Worm (Caenorhabditis elegans): ENCODE results near the gene Y57E12AL.1.
"Not testable (repeated sequence)": the region's sequence is repeated elsewhere in the genome, so short reads cannot be mapped to it uniquely, and the experiment has no call there.

The Y57E12AL.1 gene

DNA sequence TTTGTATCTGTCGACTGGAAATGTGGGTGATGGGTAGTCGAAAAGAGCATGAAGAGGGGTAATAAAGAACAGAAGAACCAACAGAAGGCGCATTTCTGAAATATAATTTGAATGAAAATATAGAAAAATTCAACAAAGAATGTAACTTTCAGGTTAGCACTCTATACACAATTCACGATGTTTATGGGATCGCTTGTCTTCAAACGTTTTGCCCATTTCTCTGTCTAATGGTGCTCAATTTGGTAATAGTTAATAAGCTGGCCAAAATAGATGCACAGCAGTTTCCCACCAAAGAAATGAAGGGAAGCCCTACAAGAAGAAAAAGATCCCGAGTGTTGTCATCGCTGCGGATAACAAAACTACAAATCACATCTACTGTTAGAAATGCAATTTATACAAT is 12.8 kb upstream of the Y57E12AL.1 start, which contains the start of gene F20A1.8:
TSS of gene F20A1.8 (minus strand) at position 101 of the 400 bp plus-strand sequence.
- TF ChIP-seq lin-14 (GFP tag; optimal IDR thresholded peaks at IDR 0.05): no peak
- TF ChIP-seq sptf-1 (tag; optimal IDR thresholded peaks at IDR 0.05): no peak
- no peak for TF ChIP-seq aly-2 (tag; optimal IDR thresholded peaks at IDR 0.05)
- no peak for TF ChIP-seq jun-1 (tag; optimal IDR thresholded peaks at IDR 0.05)
- no peak for TF ChIP-seq ets-5 (GFP tag; IDR thresholded peaks at IDR 0.05)
- no peak for TF ChIP-seq mdl-1 (tag; optimal IDR thresholded peaks at IDR 0.05)
- TF ChIP-seq unc-86 (tag; optimal IDR thresholded peaks at IDR 0.05): no peak
- TF ChIP-seq hlh-4 (tag; optimal IDR thresholded peaks at IDR 0.05): no peak
- TF ChIP-seq vab-15 (tag; optimal IDR thresholded peaks at IDR 0.05): no peak
- no peak for TF ChIP-seq mab-9 (GFP tag; IDR thresholded peaks at IDR 0.05)
- no peak for TF ChIP-seq mep-1 (tag; optimal IDR thresholded peaks at IDR 0.05)
- TF ChIP-seq egl-27 (tag; optimal IDR thresholded peaks at IDR 0.05): no peak

DNA sequence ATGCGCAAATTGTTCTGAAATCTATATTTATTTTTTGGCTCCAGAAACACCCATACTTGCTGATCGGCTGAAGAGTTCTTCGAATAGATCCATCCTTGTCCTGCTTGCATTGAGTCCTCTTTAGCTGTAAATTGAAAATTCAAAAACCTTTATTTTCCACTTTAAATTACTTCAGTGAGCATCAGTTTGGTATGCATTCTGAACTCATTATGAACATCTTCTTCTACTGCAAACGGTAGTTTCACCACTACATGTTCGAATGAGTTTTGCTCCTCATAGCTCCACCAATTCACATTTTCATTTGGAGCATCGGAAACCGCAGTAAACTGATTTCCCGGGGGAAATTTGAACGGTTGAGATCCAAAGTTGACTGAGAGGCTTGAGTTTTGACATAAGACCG is 10.2 kb upstream of the Y57E12AL.1 start:
- TF ChIP-seq alr-1 (tag; optimal IDR thresholded peaks at IDR 0.05; ENCODE audit: borderline replicate concordance): no peak
- TF ChIP-seq zip-4 (GFP tag; optimal IDR thresholded peaks at IDR 0.05): no peak
- TF ChIP-seq ztf-11 (tag; optimal IDR thresholded peaks at IDR 0.05): no peak
- TF ChIP-seq unc-30 (tag; optimal IDR thresholded peaks at IDR 0.05): no peak
- TF ChIP-seq nhr-237 (tag; optimal IDR thresholded peaks at IDR 0.05): no peak
- no peak for TF ChIP-seq nhr-77 (tag; optimal IDR thresholded peaks at IDR 0.05)
- TF ChIP-seq unc-98 (GFP tag; IDR thresholded peaks at IDR 0.05): no peak
- no peak for TF ChIP-seq ets-5 (GFP tag; IDR thresholded peaks at IDR 0.05)
- TF ChIP-seq dpl-1 (GFP tag; optimal IDR thresholded peaks at IDR 0.05): no peak
- TF ChIP-seq ceh-88 (GFP tag; IDR thresholded peaks at IDR 0.05): no peak
- no peak for TF ChIP-seq hpl-2 (GFP tag; optimal IDR thresholded peaks at IDR 0.05)
- TF ChIP-seq lsy-2 (tag; optimal IDR thresholded peaks at IDR 0.05): no peak

DNA sequence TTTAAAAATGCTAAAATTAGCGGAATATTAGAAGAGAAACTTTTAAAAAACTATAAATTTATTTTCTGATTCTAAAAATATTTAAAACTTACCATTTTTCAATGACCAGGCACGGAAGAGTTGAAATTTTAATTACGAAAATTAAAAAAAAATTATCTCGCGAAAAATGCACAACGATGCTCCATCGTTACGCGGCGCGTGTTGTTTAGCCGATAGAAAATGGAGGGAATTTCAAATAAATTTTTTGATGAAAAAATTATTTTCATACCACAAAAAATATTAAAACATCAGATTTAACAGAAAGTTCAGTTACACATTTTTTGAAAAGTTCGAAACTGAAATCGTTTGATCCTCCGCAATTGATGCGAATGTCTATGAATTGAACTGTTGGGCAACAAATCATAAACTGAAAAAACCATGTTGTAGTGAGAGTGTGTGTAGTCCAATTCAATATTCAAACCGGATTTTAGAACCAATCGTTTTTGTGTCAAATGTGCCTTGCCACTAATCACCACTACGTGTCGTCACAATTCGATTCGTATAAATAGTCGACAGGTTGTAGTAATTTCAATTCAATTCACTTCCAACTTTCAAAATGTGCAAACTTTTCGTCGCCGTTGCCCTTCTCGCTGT is 9.1 kb upstream of the Y57E12AL.1 start, which contains the start of the genes tofu-2 and spig-1:
TSS of gene tofu-2 (minus strand) at position 116 of the 633 bp plus-strand sequence.
TSS of gene spig-1 (plus strand) at position 583 of the 633 bp plus-strand sequence.
- TF ChIP-seq efl-1 (optimal IDR thresholded peaks at IDR 0.05): peak in 1 of 2 experiments; percentile 59
- peak; percentile 6 to 44 for TF ChIP-seq efl-1 (GFP tag; optimal IDR thresholded peaks at IDR 0.05 in 1 of 2)
- TF ChIP-seq grh-1 (GFP tag; IDR thresholded peaks at IDR 0.05): no peak

DNA sequence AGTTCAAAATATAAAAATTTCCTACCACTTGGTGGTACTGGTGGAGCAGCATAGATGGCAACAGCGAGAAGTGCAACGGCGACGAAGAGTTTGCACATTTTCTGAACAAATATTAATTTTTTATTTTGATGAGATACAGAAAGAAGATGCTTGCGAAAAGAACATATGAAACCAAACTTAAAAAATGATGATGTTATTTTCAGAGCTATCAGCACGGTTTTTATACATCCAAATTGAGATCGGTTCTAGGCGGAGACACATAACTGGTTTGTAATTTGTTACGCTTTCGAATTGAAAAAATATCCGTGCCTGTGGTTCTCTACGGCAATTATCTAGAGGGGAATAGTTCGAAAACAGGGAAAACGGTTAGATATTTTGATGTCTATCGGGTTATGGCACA is 7.2 kb upstream of the Y57E12AL.1 start, which contains the start of gene txt-17:
TSS of gene txt-17 (minus strand) at position 101 of the 400 bp plus-strand sequence.
- TF ChIP-seq grh-1 (GFP tag; IDR thresholded peaks at IDR 0.05) (peak; percentile 49), mdl-1 (tag; optimal IDR thresholded peaks at IDR 0.05) (no peak)

DNA sequence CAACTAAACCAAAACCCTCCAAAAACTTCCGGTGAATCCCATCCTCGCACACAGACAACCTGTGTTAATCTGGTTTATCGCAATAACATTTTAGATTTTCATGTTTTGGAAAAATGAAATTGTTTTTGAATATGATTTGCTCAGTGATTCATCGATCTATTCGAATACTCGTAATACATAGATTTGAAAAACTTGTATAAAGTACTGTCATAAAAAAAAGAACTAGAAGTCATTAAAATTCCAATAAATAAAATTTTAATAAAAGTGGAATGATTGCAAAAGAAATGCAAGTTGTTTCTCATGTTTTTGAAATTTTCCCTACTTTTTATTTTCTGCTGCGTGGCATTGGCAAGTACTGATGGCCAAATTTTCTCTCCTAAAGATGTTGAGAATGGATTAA is 5.7 kb upstream of the Y57E12AL.1 start, which contains the start of gene spig-8:
TSS of gene spig-8 (plus strand) at position 301 of the 400 bp plus-strand sequence.
- TF ChIP-seq nhr-84 (tag; optimal IDR thresholded peaks at IDR 0.05): no peak
- no peak for TF ChIP-seq grh-1 (GFP tag; IDR thresholded peaks at IDR 0.05)
- no peak for TF ChIP-seq zip-4 (GFP tag; optimal IDR thresholded peaks at IDR 0.05)
- no peak for TF ChIP-seq pax-3 (tag; optimal IDR thresholded peaks at IDR 0.05)
- no peak for TF ChIP-seq isw-1 (GFP tag; IDR thresholded peaks at IDR 0.05)
- TF ChIP-seq unc-130 (tag; optimal IDR thresholded peaks at IDR 0.05): no peak
- TF ChIP-seq nhr-237 (tag; optimal IDR thresholded peaks at IDR 0.05): no peak

DNA sequence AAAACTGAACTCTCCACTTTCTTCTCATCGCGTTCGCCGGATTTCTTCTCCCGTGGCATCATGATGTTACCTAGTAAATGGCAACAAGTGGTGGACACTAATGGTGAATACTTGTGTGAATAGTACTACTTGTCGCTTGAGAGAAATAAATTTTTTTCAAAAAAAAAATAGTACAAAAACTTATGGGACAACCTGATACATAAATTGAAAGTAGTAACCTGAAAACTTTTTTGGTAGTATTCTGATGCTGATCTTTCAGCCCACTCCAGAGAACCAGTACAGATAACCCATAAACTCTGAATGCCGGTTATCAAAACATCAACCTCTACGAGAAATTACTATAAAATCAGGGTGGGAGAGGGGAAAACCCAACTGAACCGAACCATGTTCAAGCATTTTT is 2.5 kb upstream of the Y57E12AL.1 start, which contains the start of gene Y57E12AL.2:
TSS of gene Y57E12AL.2 (plus strand) at position 301 of the 400 bp plus-strand sequence.
- TF ChIP-seq lin-13 (GFP tag; optimal IDR thresholded peaks at IDR 0.05); egl-13 (tag; optimal IDR thresholded peaks at IDR 0.05); nhr-11 (tag; optimal IDR thresholded peaks at IDR 0.05): not testable (repeated sequence)
